Worm (Caenorhabditis elegans): ENCODE measurements around the gene gly-4.

DNA sequence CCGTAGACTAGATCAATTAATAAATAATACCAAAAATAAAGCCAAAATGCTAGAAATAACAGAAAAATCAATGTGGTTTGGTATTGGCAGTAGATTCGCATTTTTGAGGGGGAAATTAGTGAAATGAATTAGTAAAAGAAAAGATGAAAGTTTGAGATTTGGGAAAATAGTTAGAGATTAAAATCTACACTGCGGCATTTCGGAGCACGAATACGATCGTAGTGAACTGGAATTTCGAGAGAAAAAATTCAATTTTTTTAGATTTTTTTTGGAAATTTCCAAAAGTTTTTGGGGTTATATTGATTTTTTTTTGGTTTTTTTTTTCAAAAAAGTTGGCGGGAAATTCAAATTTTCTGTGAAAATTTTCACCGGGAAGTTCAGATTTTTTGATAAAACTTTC lies 27.3 kb downstream of the gly-4 start, which contains the start of gene Y116F11B.9:
- TF ChIP-seq ztf-11 (tag; optimal IDR thresholded peaks at IDR 0.05) (no peak), daf-12 (tag; optimal IDR thresholded peaks at IDR 0.05) (no peak), nhr-25 (tag; optimal IDR thresholded peaks at IDR 0.05; ENCODE audit: borderline replicate concordance, insufficient read depth) (no peak), nhr-28 (tag; optimal IDR thresholded peaks at IDR 0.05) (no peak), lsy-2 (tag; optimal IDR thresholded peaks at IDR 0.05) (no peak), nhr-77 (tag; optimal IDR thresholded peaks at IDR 0.05) (no peak), tag-97 (GFP tag; IDR thresholded peaks at IDR 0.05) (no peak), ceh-20 (GFP tag; IDR thresholded peaks at IDR 0.05) (no peak), unc-130 (GFP tag; optimal IDR thresholded peaks at IDR 0.05) (no peak), nhr-6 (tag; optimal IDR thresholded peaks at IDR 0.05) (no peak), fos-1 (tag; optimal IDR thresholded peaks at IDR 0.05) (no peak), unc-62 (GFP tag; optimal IDR thresholded peaks at IDR 0.05 in 1 of 2) (no peak), unc-62 (tag; optimal IDR thresholded peaks at IDR 0.05) (no peak), hlh-11 (tag; optimal IDR thresholded peaks at IDR 0.05) (no peak)
